Worm (Caenorhabditis elegans) whole organism, late embryonic: ENCODE data around the gene Y54G11A.9.

Experiments used
- C38D4.7 ChIP-seq: fragments of 200-800 bp; sonication (Bioruptor generic); optimal IDR thresholded peaks from 2 replicates; lab custom pipeline; 2018; ENCODE audit warnings: mild to moderate bottlenecking, missing genetic modification characterization, moderate library complexity, missing compliant biosample characterization
- F13H6.1 ChIP-seq: sonication (generic microtip); optimal IDR thresholded peaks from 2 replicates; lab custom pipeline; 2016; ENCODE audit warnings: missing genetic modification characterization, missing compliant biosample characterization
- K02D7.2 ChIP-seq: sonication (generic microtip); optimal IDR thresholded peaks from 2 replicates; lab custom pipeline; 2017; ENCODE audit warnings: mild to moderate bottlenecking, missing genetic modification characterization, missing compliant biosample characterization
- K09A11.1 ChIP-seq: sonication (generic microtip); optimal IDR thresholded peaks from 2 replicates; lab custom pipeline; 2017; ENCODE audit warnings: antibody characterized with exemption, mild to moderate bottlenecking, missing genetic modification characterization, missing compliant biosample characterization; ENCODE audit not compliant: insufficient read depth
- T23F11.4 ChIP-seq: fragments of 200-800 bp; sonication (Bioruptor generic); optimal IDR thresholded peaks from 2 replicates; lab custom pipeline; 2018; ENCODE audit warnings: mild to moderate bottlenecking, missing genetic modification characterization, missing compliant biosample characterization
- Y22D7AL.16 ChIP-seq: sonication (generic microtip); optimal IDR thresholded peaks from 2 replicates; lab custom pipeline; 2016; ENCODE audit warnings: missing genetic modification characterization, missing compliant biosample characterization
- ahr-1 ChIP-seq: sonication (generic microtip); optimal IDR thresholded peaks from 2 replicates; lab custom pipeline; 2016; ENCODE audit warnings: missing genetic modification characterization, missing compliant biosample characterization
- ceh-14 ChIP-seq: sonication (generic microtip); optimal IDR thresholded peaks from 2 replicates; lab custom pipeline; 2016; ENCODE audit warnings: missing genotype, missing genetic modification characterization, missing compliant biosample characterization
- ceh-18 ChIP-seq: sonication (generic microtip); optimal IDR thresholded peaks from 2 replicates; lab custom pipeline; 2016; ENCODE audit warnings: missing genetic modification characterization, missing compliant biosample characterization
- ceh-2 ChIP-seq: sonication (generic microtip); optimal IDR thresholded peaks from 2 replicates; lab custom pipeline; 2016; ENCODE audit warnings: missing genotype, missing genetic modification characterization, missing compliant biosample characterization
- ceh-24 ChIP-seq: sonication (generic microtip); optimal IDR thresholded peaks from 2 replicates; lab custom pipeline; 2016; ENCODE audit warnings: mild to moderate bottlenecking, missing genetic modification characterization, missing compliant biosample characterization
- ceh-31 ChIP-seq: sonication (generic microtip); optimal IDR thresholded peaks from 2 replicates; lab custom pipeline; 2016; ENCODE audit warnings: missing genetic modification characterization, missing compliant biosample characterization
- ceh-34 ChIP-seq: sonication (generic microtip); optimal IDR thresholded peaks from 2 replicates; lab custom pipeline; 2016; ENCODE audit warnings: mild to moderate bottlenecking, missing genetic modification characterization, missing compliant biosample characterization
- ceh-45 ChIP-seq: fragments of 200-800 bp; sonication (Bioruptor generic); IDR thresholded peaks from 2 replicates; pipeline ENCODE4 v1.3.6; 2022; ENCODE audit warnings: missing genetic modification reagents, missing genetic modification characterization, missing compliant biosample characterization
- ceh-48 ChIP-seq: sonication (generic microtip); optimal IDR thresholded peaks from 2 replicates; lab custom pipeline; 2016; ENCODE audit warnings: missing genetic modification characterization, inconsistent platforms, missing compliant biosample characterization
- ceh-6 ChIP-seq: fragments of 200-800 bp; sonication (Bioruptor generic); optimal IDR thresholded peaks from 2 replicates; lab custom pipeline; 2018; ENCODE audit warnings: mild to moderate bottlenecking, missing genetic modification characterization, missing compliant biosample characterization
- ceh-9 ChIP-seq: sonication (generic microtip); optimal IDR thresholded peaks from 2 replicates; lab custom pipeline; 2016; ENCODE audit warnings: mild to moderate bottlenecking, missing genetic modification characterization, inconsistent platforms, missing compliant biosample characterization
- dmd-4 ChIP-seq: sonication (generic microtip); optimal IDR thresholded peaks from 2 replicates; lab custom pipeline; 2016; ENCODE audit warnings: borderline replicate concordance, missing genetic modification characterization, missing compliant biosample characterization
- dve-1 ChIP-seq: sonication (generic microtip); optimal IDR thresholded peaks from 2 replicates; lab custom pipeline; 2017; ENCODE audit warnings: antibody characterized with exemption, mild to moderate bottlenecking, missing genetic modification characterization, missing compliant biosample characterization
- elt-2 ChIP-seq: sonication (generic microtip); optimal IDR thresholded peaks from 2 replicates; lab custom pipeline; 2016; ENCODE audit warnings: missing genetic modification reagents, missing genetic modification characterization, missing compliant biosample characterization
- elt-4 ChIP-seq: sonication (generic microtip); optimal IDR thresholded peaks from 2 replicates; lab custom pipeline; 2016; ENCODE audit warnings: missing genetic modification characterization, missing compliant biosample characterization
- ets-4 ChIP-seq: sonication (generic microtip); optimal IDR thresholded peaks from 2 replicates; lab custom pipeline; 2016; ENCODE audit warnings: missing genetic modification characterization, missing compliant biosample characterization
- fax-1 ChIP-seq: sonication (generic microtip); optimal IDR thresholded peaks from 2 replicates; lab custom pipeline; 2016; ENCODE audit warnings: missing genotype, missing genetic modification characterization, missing compliant biosample characterization
- fkh-10 ChIP-seq: fragments of 150-350 bp; optimal IDR thresholded peaks from 2 replicates; lab custom pipeline; 2014; ENCODE audit warnings: missing biosample characterization, missing genetic modification reagents, missing genetic modification characterization
- gmeb-2 ChIP-seq: sonication (generic microtip); optimal IDR thresholded peaks from 2 replicates; lab custom pipeline; 2016; ENCODE audit warnings: missing genetic modification characterization, inconsistent platforms, missing compliant biosample characterization
- hlh-13 ChIP-seq: fragments of 200-800 bp; sonication (Bioruptor generic); optimal IDR thresholded peaks from 2 replicates; lab custom pipeline; 2018; ENCODE audit warnings: mild to moderate bottlenecking, missing genetic modification characterization, missing compliant biosample characterization
- hlh-15 ChIP-seq: sonication (generic microtip); optimal IDR thresholded peaks from 2 replicates; lab custom pipeline; 2016; ENCODE audit warnings: missing genetic modification characterization, missing compliant biosample characterization
- lim-6 ChIP-seq: sonication (generic microtip); optimal IDR thresholded peaks from 2 replicates; lab custom pipeline; 2016; ENCODE audit warnings: missing genetic modification characterization, missing compliant biosample characterization
- madf-2 ChIP-seq: sonication (generic microtip); optimal IDR thresholded peaks from 2 replicates; lab custom pipeline; 2017; ENCODE audit warnings: missing genetic modification characterization, missing compliant biosample characterization
- nfya-1 ChIP-seq: sonication (generic microtip); optimal IDR thresholded peaks from 2 replicates; lab custom pipeline; 2017; ENCODE audit warnings: missing genetic modification characterization, mild to moderate bottlenecking, missing compliant biosample characterization, antibody characterized with exemption, moderate library complexity
- nhr-11 ChIP-seq: fragments of 150-350 bp; optimal IDR thresholded peaks from 2 replicates; lab custom pipeline; 2014; ENCODE audit warnings: missing biosample characterization, missing genetic modification characterization
- npax-4 ChIP-seq: sonication (generic microtip); optimal IDR thresholded peaks from 2 replicates; lab custom pipeline; 2016; ENCODE audit warnings: missing genetic modification characterization, missing compliant biosample characterization
- pag-3 ChIP-seq: sonication (generic microtip); optimal IDR thresholded peaks from 2 replicates; lab custom pipeline; 2016; ENCODE audit warnings: missing compliant biosample characterization, missing genetic modification characterization, borderline replicate concordance
- pat-9 ChIP-seq: fragments of 200-800 bp; sonication (Bioruptor generic); optimal IDR thresholded peaks from 2 replicates; lab custom pipeline; 2018; ENCODE audit warnings: mild to moderate bottlenecking, missing genetic modification characterization, moderate library complexity, missing compliant biosample characterization
- pax-1 ChIP-seq: fragments of 150-350 bp; optimal IDR thresholded peaks from 2 replicates; lab custom pipeline; 2014; ENCODE audit warnings: missing biosample characterization, missing genetic modification characterization
- pha-2 ChIP-seq: sonication (generic microtip); optimal IDR thresholded peaks from 2 replicates; lab custom pipeline; 2017; ENCODE audit warnings: mild to moderate bottlenecking, missing genetic modification characterization, missing compliant biosample characterization
- pha-4 ChIP-seq: fragments of 150-350 bp; optimal IDR thresholded peaks from 2 replicates; lab custom pipeline; 2018; ENCODE audit warnings: missing biosample characterization, missing genetic modification reagents, missing genetic modification characterization
- pqm-1 ChIP-seq: sonication (generic microtip); optimal IDR thresholded peaks from 2 replicates; lab custom pipeline; 2016; ENCODE audit warnings: missing genetic modification characterization, missing compliant biosample characterization
- rnt-1 ChIP-seq: sonication (generic microtip); optimal IDR thresholded peaks from 2 replicates; lab custom pipeline; 2016; ENCODE audit warnings: missing genetic modification characterization, missing compliant biosample characterization
- sdc-2 ChIP-seq: sonication (generic microtip); optimal IDR thresholded peaks from 2 replicates; lab custom pipeline; 2016; ENCODE audit warnings: missing genotype, missing genetic modification characterization, missing compliant biosample characterization
- sox-2 ChIP-seq: fragments of 200-800 bp; sonication (Bioruptor generic); IDR thresholded peaks from 2 replicates; pipeline ENCODE4 v1.3.6; 2022; ENCODE audit warnings: missing genetic modification reagents, missing genetic modification characterization, missing compliant biosample characterization
- syd-9 ChIP-seq: sonication (generic microtip); optimal IDR thresholded peaks from 2 replicates; lab custom pipeline; 2016; ENCODE audit warnings: mild to moderate bottlenecking, missing genetic modification characterization, moderate library complexity, missing compliant biosample characterization
- tbx-2 ChIP-seq: sonication (generic microtip); optimal IDR thresholded peaks from 2 replicates; lab custom pipeline; 2016; ENCODE audit warnings: missing genetic modification characterization, missing compliant biosample characterization
- tbx-7 ChIP-seq: sonication (generic microtip); optimal IDR thresholded peaks from 2 replicates; lab custom pipeline; 2016; ENCODE audit warnings: missing genotype, missing genetic modification characterization, missing compliant biosample characterization
- ttx-3 ChIP-seq: sonication (generic microtip); optimal IDR thresholded peaks from 2 replicates; lab custom pipeline; 2016; ENCODE audit warnings: missing genetic modification reagents, missing genetic modification characterization, missing compliant biosample characterization
- unc-3 ChIP-seq, 2 experiments: fragments of 200-800 bp in 1 of 2; sonication (Bioruptor generic) in 1 of 2; sonication (generic microtip) in 1 of 2; conservative IDR thresholded peaks in 1 of 2; optimal IDR thresholded peaks in 1 of 2; 2 replicates each; pipeline versions ENCODE4 v1.3.6 to Lab custom; 2016 to 2022; ENCODE audit warnings: missing compliant biosample characterization in 2 of 2, missing genetic modification characterization in 2 of 2, missing genetic modification reagents in 1 of 2
- unc-42 ChIP-seq: sonication (generic microtip); optimal IDR thresholded peaks from 2 replicates; lab custom pipeline; 2016; ENCODE audit warnings: missing genotype, missing genetic modification characterization, missing compliant biosample characterization

Y54G11A.9 gene

DNA sequence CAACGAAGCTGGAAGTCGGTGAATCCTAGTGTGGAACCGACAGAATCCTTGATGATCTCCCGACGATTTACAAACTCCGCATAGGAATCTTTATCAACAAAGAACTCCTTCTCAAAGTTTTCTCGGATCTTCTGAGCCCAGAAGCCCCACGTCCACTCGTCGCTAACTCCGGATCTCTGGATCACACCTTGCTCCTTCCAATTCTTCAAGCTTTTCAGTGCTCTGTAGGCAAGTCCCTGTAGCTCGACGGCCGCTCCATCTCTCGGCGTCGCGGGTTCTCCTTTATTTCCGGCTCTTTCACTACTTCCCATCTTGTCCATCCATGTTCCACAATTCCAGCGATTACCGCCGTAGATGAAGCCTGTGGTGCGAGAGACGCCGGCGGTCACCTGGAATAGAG, 5.1 kb upstream of the Y54G11A.9 start:
- TF ChIP-seq nhr-11, result no peak
- TF ChIP-seq tbx-2 (tag; lab: Kevin White, UChicago), result no peak
- TF ChIP-seq K09A11.1 (tag; lab: Kevin White, UChicago), result no peak
- TF ChIP-seq pag-3 (tag; lab: Kevin White, UChicago), result no peak
- TF ChIP-seq F13H6.1, result no peak
- no peak for TF ChIP-seq ceh-24 (tag; lab: Kevin White, UChicago)
- TF ChIP-seq, all 69 proteins: peak for 0

DNA sequence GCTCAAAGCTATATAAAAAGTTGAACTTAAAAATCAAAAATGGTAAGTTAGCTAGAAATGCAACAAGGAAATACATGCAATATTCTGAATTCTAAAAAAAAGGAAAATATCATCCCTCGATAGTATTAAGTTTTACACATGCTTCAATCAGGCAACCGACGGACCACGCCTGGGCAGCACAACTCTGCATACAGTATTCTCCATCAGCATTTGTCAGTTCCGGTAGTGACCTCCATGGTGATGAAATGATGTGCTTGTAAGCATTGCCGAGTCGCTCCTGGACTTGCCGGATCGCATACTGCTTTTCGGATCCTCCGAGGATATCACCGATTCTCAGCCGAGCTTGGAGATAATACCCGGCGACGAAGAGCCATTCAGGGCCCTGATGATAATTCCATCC, 4.5 kb upstream of the Y54G11A.9 start:
- TF ChIP-seq hlh-15 (tag; lab: Kevin White, UChicago), result no peak
- TF ChIP-seq unc-42 (tag; lab: Kevin White, UChicago), result no peak
- TF ChIP-seq ceh-14 (tag; lab: Kevin White, UChicago), result no peak
- TF ChIP-seq ceh-48 (tag; lab: Kevin White, UChicago), result no peak

DNA sequence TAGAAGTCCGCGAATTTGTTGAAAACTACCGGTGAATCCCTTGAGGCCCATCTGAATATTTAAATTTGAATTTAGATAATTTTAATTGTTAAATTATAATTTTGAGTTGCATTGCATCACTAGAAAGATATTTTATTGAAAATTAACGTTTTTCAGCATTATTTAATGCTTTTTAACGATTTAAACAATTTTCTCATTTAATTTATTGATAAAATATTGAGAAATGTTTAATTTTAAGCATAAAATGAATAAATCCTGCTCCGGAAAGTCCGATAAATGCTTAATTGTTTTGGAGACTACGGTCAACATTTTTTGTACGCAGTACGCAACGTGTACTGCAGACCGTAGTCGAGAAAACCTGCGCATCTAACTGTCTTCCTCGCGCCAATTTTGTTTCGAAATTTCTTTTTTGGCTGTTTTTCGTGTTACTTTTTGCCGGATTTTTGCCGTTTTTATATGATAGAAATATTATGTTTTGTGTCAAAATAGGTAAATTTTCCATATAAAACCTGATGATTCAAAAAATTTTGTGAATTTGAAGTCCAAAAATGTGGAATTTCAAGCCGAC, 3.2 kb upstream of the Y54G11A.9 start, which contains the start of the genes Y54G11A.17, lin-7 and elof-1:
TSS of gene Y54G11A.17 (minus strand) at position 51 of the 568 bp plus-strand sequence.
TSS of gene lin-7 (minus strand) at position 51 of the 568 bp plus-strand sequence.
TSS of gene elof-1 (plus strand) at position 383 of the 568 bp plus-strand sequence.
- TF ChIP-seq pqm-1 (tag; lab: Kevin White, UChicago) (no peak), ceh-9 (tag; lab: Kevin White, UChicago) (no peak), syd-9 (tag; lab: Kevin White, UChicago) (no peak), ets-4 (tag; lab: Kevin White, UChicago) (peak; percentile 19), T23F11.4 (GFP tag; lab: Kevin White, UChicago) (no peak), pha-2 (no peak), pha-4 (tag; lab: Kevin White, UChicago) (no peak), dmd-4 (tag; lab: Kevin White, UChicago) (no peak), nhr-11 (no peak), ceh-48 (tag; lab: Kevin White, UChicago) (peak; percentile 60), Y22D7AL.16 (peak; percentile 32), gmeb-2 (no peak), rnt-1 (tag; lab: Kevin White, UChicago) (no peak), fax-1 (no peak), tbx-7 (no peak), ceh-2 (tag; lab: Kevin White, UChicago) (peak; percentile 31), madf-2 (tag; lab: Kevin White, UChicago) (peak; percentile 5), lim-6 (tag; lab: Kevin White, UChicago) (no peak), dve-1 (peak; percentile 11), pax-1 (tag; lab: Kevin White, UChicago) (peak; percentile 31), sdc-2 (tag; lab: Kevin White, UChicago) (no peak), ttx-3 (peak; percentile 8), npax-4 (tag; lab: Kevin White, UChicago) (no peak), tbx-2 (tag; lab: Kevin White, UChicago) (peak; percentile 55), hlh-13 (GFP tag; lab: Kevin White, UChicago) (no peak), C38D4.7 (GFP tag; lab: Kevin White, UChicago) (no peak), unc-42 (tag; lab: Kevin White, UChicago) (peak; percentile 78), ceh-6 (GFP tag; lab: Kevin White, UChicago) (no peak), K02D7.2 (no peak), ceh-31 (tag; lab: Kevin White, UChicago) (peak; percentile 88), elt-2 (tag; lab: Kevin White, UChicago) (peak; percentile 49), sox-2 (GFP tag; lab: Robert Waterston, UW) (no peak), pag-3 (tag; lab: Kevin White, UChicago) (no peak), ceh-45 (GFP tag; lab: Robert Waterston, UW) (no peak), elt-4 (tag; lab: Kevin White, UChicago) (no peak), ceh-34 (tag; lab: Kevin White, UChicago) (no peak), pat-9 (no peak), fkh-10 (GFP tag; lab: Kevin White, UChicago) (no peak), unc-3 (GFP tag; conservative IDR thresholded peaks at IDR 0.05; lab: Robert Waterston, UW) (no peak; the same call in 1 of the 2 replicates), unc-3 (tag; optimal IDR thresholded peaks at IDR 0.05; lab: Kevin White, UChicago) (no peak), ahr-1 (tag; lab: Kevin White, UChicago) (no peak), ceh-18 (tag; lab: Kevin White, UChicago) (peak; percentile 47), nfya-1 (tag; lab: Kevin White, UChicago) (peak; percentile 92)
